Worm (Caenorhabditis elegans): ENCODE results near the gene K10H10.12.
A peak's percentile ranks its signal among the peaks of the same experiment; 100 is the strongest.

Gene K10H10.12

ce11 chrII:14474700-14475099 lies 31.4 kb downstream of the K10H10.12 start (continued):
- peak; percentile 71 for TF ChIP-seq mes-2 (tag; optimal IDR thresholded peaks at IDR 0.05; ENCODE audit: poor library complexity, severe bottlenecking)
- no peak for TF ChIP-seq tra-1 (GFP tag; IDR thresholded peaks at IDR 0.05)
- no peak for TF ChIP-seq arid-1 (GFP tag; conservative IDR thresholded peaks at IDR 0.05)
- TF ChIP-seq ceh-32 (tag; optimal IDR thresholded peaks at IDR 0.05; ENCODE audit: poor library complexity), result no peak
- TF ChIP-seq hlh-30 (tag; optimal IDR thresholded peaks at IDR 0.05; ENCODE audit: insufficient read depth), result peak; percentile 28
- no peak for TF ChIP-seq fos-1 (tag; optimal IDR thresholded peaks at IDR 0.05)
- TF ChIP-seq dmd-9 (GFP tag; IDR thresholded peaks at IDR 0.05), result no peak
- no peak for TF ChIP-seq F49E8.2 (tag; optimal IDR thresholded peaks at IDR 0.05; ENCODE audit: borderline replicate concordance)
- TF ChIP-seq duxl-1 (tag; optimal IDR thresholded peaks at IDR 0.05; ENCODE audit: poor library complexity), result no peak
- TF ChIP-seq lin-1 (GFP tag; IDR thresholded peaks at IDR 0.05), result no peak
- no peak for TF ChIP-seq unc-62 (GFP tag; optimal IDR thresholded peaks at IDR 0.05 in 1 of 2)
- no peak for TF ChIP-seq unc-62 (tag; optimal IDR thresholded peaks at IDR 0.05)
- no peak for TF ChIP-seq zag-1 (tag; optimal IDR thresholded peaks at IDR 0.05)
- TF ChIP-seq mep-1 (tag; optimal IDR thresholded peaks at IDR 0.05), result peak; percentile 28
- no peak for TF ChIP-seq rbr-2 (tag; optimal IDR thresholded peaks at IDR 0.05)
- TF ChIP-seq ctbp-1 (GFP tag; IDR thresholded peaks at IDR 0.05), result 0 out of 2 replicates have a peak, but pooled peaks have one; percentile 24
- no peak for TF ChIP-seq zfp-2 (tag; optimal IDR thresholded peaks at IDR 0.05)
- TF ChIP-seq php-3 (GFP tag; IDR thresholded peaks at IDR 0.05), result peak; percentile 19; the same call in 1 of the 2 replicates
- TF ChIP-seq ces-1 (GFP tag; optimal IDR thresholded peaks at IDR 0.05), result no peak
- no peak for TF ChIP-seq Y48G9A.11 (GFP tag; IDR thresholded peaks at IDR 0.05)
- TF ChIP-seq R02D3.7 (tag; optimal IDR thresholded peaks at IDR 0.05), result no peak
- TF ChIP-seq nhr-25 (tag; optimal IDR thresholded peaks at IDR 0.05; ENCODE audit: borderline replicate concordance, insufficient read depth), result no peak
- no peak for TF ChIP-seq unc-130 (GFP tag; optimal IDR thresholded peaks at IDR 0.05)
- TF ChIP-seq saeg-2 (GFP tag; IDR thresholded peaks at IDR 0.05), result no peak
- TF ChIP-seq ztf-7 (tag; optimal IDR thresholded peaks at IDR 0.05), result no peak
- TF ChIP-seq dmd-8 (GFP tag; IDR thresholded peaks at IDR 0.05), result no peak
- no peak for TF ChIP-seq ceh-28 (tag; optimal IDR thresholded peaks at IDR 0.05)
- no peak for TF ChIP-seq ama-1 (optimal IDR thresholded peaks at IDR 0.05)
- no peak for TF ChIP-seq sdz-12 (GFP tag; optimal IDR thresholded peaks at IDR 0.05)
- TF ChIP-seq D1046.2 (GFP tag; IDR thresholded peaks at IDR 0.05), result no peak
- no peak for TF ChIP-seq zfp-3 (GFP tag; conservative IDR thresholded peaks at IDR 0.05)
- TF ChIP-seq mxl-2 (GFP tag; conservative IDR thresholded peaks at IDR 0.05), result no peak
- TF ChIP-seq nhr-6 (tag; optimal IDR thresholded peaks at IDR 0.05), result peak; percentile 9
- TF ChIP-seq lir-3 (tag; optimal IDR thresholded peaks at IDR 0.05), result no peak
- TF ChIP-seq aha-1 (tag), result peak; percentile 54
- no peak for TF ChIP-seq ZK546.5 (tag; optimal IDR thresholded peaks at IDR 0.05)
- no peak for TF ChIP-seq lin-15B (tag; optimal IDR thresholded peaks at IDR 0.05)
- TF ChIP-seq pqm-1 (tag; optimal IDR thresholded peaks at IDR 0.05), result no peak
- no peak for TF ChIP-seq lin-29 (GFP tag; IDR thresholded peaks at IDR 0.05)
- TF ChIP-seq tag-97 (GFP tag; IDR thresholded peaks at IDR 0.05), result no peak
- TF ChIP-seq nhr-41 (GFP tag; IDR thresholded peaks at IDR 0.05), result no peak
- TF ChIP-seq F10B5.3 (tag; optimal IDR thresholded peaks at IDR 0.05), result no peak
- TF ChIP-seq ceh-20 (GFP tag; IDR thresholded peaks at IDR 0.05), result no peak
- no peak for TF ChIP-seq daf-19 (GFP tag; conservative IDR thresholded peaks at IDR 0.05)
- TF ChIP-seq madf-5 (GFP tag; IDR thresholded peaks at IDR 0.05), result 0 out of 4 replicates have a peak, but pooled peaks of 1 of the 2 experiments have one; percentile 20
- no peak for TF ChIP-seq nhr-237 (tag; optimal IDR thresholded peaks at IDR 0.05)
- no peak for TF ChIP-seq ceh-44 (GFP tag; IDR thresholded peaks at IDR 0.05)
- no peak for TF ChIP-seq mdt-29 (GFP tag; IDR thresholded peaks at IDR 0.05)
- no peak for TF ChIP-seq nhr-111 (GFP tag; optimal IDR thresholded peaks at IDR 0.05)
- no peak for TF ChIP-seq egl-43 (GFP tag; IDR thresholded peaks at IDR 0.05)
- TF ChIP-seq fkh-10 (GFP tag; optimal IDR thresholded peaks at IDR 0.05), result no peak
- TF ChIP-seq vab-7 (GFP tag; IDR thresholded peaks at IDR 0.05), result 0 out of 2 replicates have a peak, but pooled peaks have one; percentile 47
